Worm (Caenorhabditis elegans): ENCODE measurements around the gene acdh-11.

The acdh-11 gene

ce11 chrIII:10565926-10566325 lies at the start of gene acdh-11:
Gene acdh-11, plus strand, starts transcription at chrIII:10566258.
- TF ChIP-seq pha-4 (tag; optimal IDR thresholded peaks at IDR 0.05) (no peak), mep-1 (tag; optimal IDR thresholded peaks at IDR 0.05) (no peak), M03D4.4 (tag; optimal IDR thresholded peaks at IDR 0.05) (no peak), mls-2 (tag; optimal IDR thresholded peaks at IDR 0.05) (no peak), ceh-39 (tag; optimal IDR thresholded peaks at IDR 0.05) (no peak), drap-1 (GFP tag; optimal IDR thresholded peaks at IDR 0.05) (no peak), nhr-76 (tag; optimal IDR thresholded peaks at IDR 0.05) (no peak), cnd-1 (tag; optimal IDR thresholded peaks at IDR 0.05) (no peak), mab-5 (tag; optimal IDR thresholded peaks at IDR 0.05) (no peak), tbx-8 (GFP tag; optimal IDR thresholded peaks at IDR 0.05) (no peak), hlh-1 (tag; optimal IDR thresholded peaks at IDR 0.05) (no peak), unc-62 (GFP tag; optimal IDR thresholded peaks at IDR 0.05) (no peak), nhr-2 (tag; optimal IDR thresholded peaks at IDR 0.05) (no peak), zip-8 (tag; optimal IDR thresholded peaks at IDR 0.05) (no peak), ces-1 (GFP tag; optimal IDR thresholded peaks at IDR 0.05) (no peak)

DNA sequence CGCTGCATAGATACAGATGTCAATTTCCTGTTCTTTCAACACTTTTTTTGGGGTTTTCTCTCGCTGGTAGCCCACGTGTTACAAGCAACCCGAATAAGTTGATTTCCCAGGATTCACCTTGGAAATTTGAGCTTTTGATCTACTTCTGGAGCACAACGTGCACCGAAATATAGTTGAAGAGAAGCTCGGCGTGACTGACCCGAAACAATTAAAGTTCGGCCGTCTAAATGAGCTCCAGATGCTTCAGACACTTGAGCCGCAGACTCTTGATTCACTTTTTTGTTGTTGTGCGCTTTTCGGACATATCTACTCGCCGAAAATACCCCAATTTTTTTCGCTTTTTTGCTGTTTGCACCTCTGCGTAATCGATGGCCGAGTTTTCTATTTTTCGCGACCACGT lies 47.2 kb upstream of the acdh-11 start:
- TF ChIP-seq nhr-237 (tag; optimal IDR thresholded peaks at IDR 0.05) = no peak

DNA sequence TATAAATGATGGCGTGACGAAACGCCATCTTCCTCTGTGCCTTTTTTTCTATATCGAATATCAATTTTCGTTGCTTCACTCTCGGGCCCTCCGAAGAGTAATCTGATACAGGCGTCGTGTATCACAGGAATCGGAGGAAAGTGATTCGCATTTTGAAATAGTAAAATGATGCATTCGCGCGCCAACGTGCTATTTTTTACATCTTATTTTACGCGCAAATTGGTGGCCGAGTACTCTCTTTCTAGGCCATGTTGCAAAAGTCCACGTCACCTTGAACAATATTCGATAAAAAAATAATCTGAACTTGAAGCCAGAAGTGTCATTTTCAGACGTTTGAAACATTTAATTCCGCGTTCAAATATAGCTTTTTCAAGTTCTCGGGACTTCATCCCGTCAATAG lies 46.4 kb upstream of the acdh-11 start:
- TF ChIP-seq ces-1 (GFP tag; optimal IDR thresholded peaks at IDR 0.05) = no peak

ce11 chrIII:10520523-10520922 lies 45.5 kb upstream of the acdh-11 start, which contains the start of gene unc-49:
Gene unc-49, plus strand, starts transcription at chrIII:10520762.
- TF ChIP-seq mls-2 (tag; optimal IDR thresholded peaks at IDR 0.05) (no peak), tbx-8 (GFP tag; optimal IDR thresholded peaks at IDR 0.05) (no peak), zip-8 (tag; optimal IDR thresholded peaks at IDR 0.05) (no peak), hlh-1 (tag; optimal IDR thresholded peaks at IDR 0.05) (peak; percentile 62), unc-62 (GFP tag; optimal IDR thresholded peaks at IDR 0.05) (peak; percentile 22), ceh-83 (GFP tag; optimal IDR thresholded peaks at IDR 0.05) (no peak), ceh-39 (tag; optimal IDR thresholded peaks at IDR 0.05) (no peak), elt-3 (tag; optimal IDR thresholded peaks at IDR 0.05) (no peak), nhr-237 (tag; optimal IDR thresholded peaks at IDR 0.05) (no peak), unc-120 (tag; optimal IDR thresholded peaks at IDR 0.05; ENCODE audit: poor library complexity, severe bottlenecking) (peak; percentile 47), cnd-1 (tag; optimal IDR thresholded peaks at IDR 0.05) (no peak)

ce11 chrIII:10521219-10521618 lies 44.8 kb upstream of the acdh-11 start:
- TF ChIP-seq sptf-1 (tag; optimal IDR thresholded peaks at IDR 0.05) (no peak), blmp-1 (tag; optimal IDR thresholded peaks at IDR 0.05) (no peak), flh-1 (GFP tag; optimal IDR thresholded peaks at IDR 0.05) (no peak), lsy-2 (tag; optimal IDR thresholded peaks at IDR 0.05) (no peak), unc-39 (tag; optimal IDR thresholded peaks at IDR 0.05) (no peak), bed-3 (GFP tag; optimal IDR thresholded peaks at IDR 0.05) (no peak), sem-2 (GFP tag; optimal IDR thresholded peaks at IDR 0.05) (no peak), pha-4 (tag; optimal IDR thresholded peaks at IDR 0.05) (no peak), mls-2 (tag; optimal IDR thresholded peaks at IDR 0.05) (no peak), lin-32 (GFP tag; optimal IDR thresholded peaks at IDR 0.05) (no peak), unc-120 (tag; optimal IDR thresholded peaks at IDR 0.05; ENCODE audit: poor library complexity, severe bottlenecking) (no peak), unc-62 (GFP tag; optimal IDR thresholded peaks at IDR 0.05) (no peak), ceh-83 (GFP tag; optimal IDR thresholded peaks at IDR 0.05) (no peak), drap-1 (GFP tag; optimal IDR thresholded peaks at IDR 0.05) (no peak), cnd-1 (tag; optimal IDR thresholded peaks at IDR 0.05) (no peak), mep-1 (tag; optimal IDR thresholded peaks at IDR 0.05) (no peak), nhr-12 (tag; optimal IDR thresholded peaks at IDR 0.05) (no peak), elt-3 (tag; optimal IDR thresholded peaks at IDR 0.05) (no peak), snpc-4 (tag; optimal IDR thresholded peaks at IDR 0.05) (no peak), ceh-43 (GFP tag; optimal IDR thresholded peaks at IDR 0.05) (no peak)

ce11 chrIII:10523025-10523424 lies 43.0 kb upstream of the acdh-11 start:
- TF ChIP-seq ztf-11 (tag; optimal IDR thresholded peaks at IDR 0.05) (no peak), nhr-76 (tag; optimal IDR thresholded peaks at IDR 0.05) (no peak), elt-1 (tag; optimal IDR thresholded peaks at IDR 0.05; ENCODE audit: borderline replicate concordance, insufficient read depth) (no peak), lin-13 (tag; optimal IDR thresholded peaks at IDR 0.05) (no peak), nhr-28 (tag; optimal IDR thresholded peaks at IDR 0.05) (no peak), ces-1 (GFP tag; optimal IDR thresholded peaks at IDR 0.05) (no peak), nhr-2 (tag; optimal IDR thresholded peaks at IDR 0.05) (no peak), lsy-2 (tag; optimal IDR thresholded peaks at IDR 0.05) (no peak), cnd-1 (tag; optimal IDR thresholded peaks at IDR 0.05) (no peak), ceh-39 (tag; optimal IDR thresholded peaks at IDR 0.05) (no peak), snpc-4 (tag; optimal IDR thresholded peaks at IDR 0.05) (no peak), unc-39 (tag; optimal IDR thresholded peaks at IDR 0.05) (no peak), flh-1 (GFP tag; optimal IDR thresholded peaks at IDR 0.05) (no peak), tbx-8 (GFP tag; optimal IDR thresholded peaks at IDR 0.05) (no peak)
